3 fruit fly cellular contexts compared by ENCODE assay signal in genomic region chr2L:12471937-12472336, dm6.
TF ChIP-seq lines count a peak whose summit lies in the region.

No protein-coding gene starts in this region.

- no peak for TF ChIP-seq CTCF in whole organism, embryonic (GFP tag; optimal IDR thresholded peaks at IDR 0.05; lab: Kevin White, UChicago)

TF ChIP-seq in whole organism, embryonic, 481 proteins besides CTCF, POLR2A, EP300 and RAD21:
- TF ChIP-seq nom (GFP tag; optimal IDR thresholded peaks at IDR 0.05; lab: Kevin White, UChicago) (peak; percentile 0), CG10267 (tag; optimal IDR thresholded peaks at IDR 0.05; lab: Kevin White, UChicago) (no peak), Fer2 (tag; optimal IDR thresholded peaks at IDR 0.05; lab: Kevin White, UChicago) (no peak), CG32532 (GFP tag; IDR thresholded peaks at IDR 0.05; lab: Robert Waterston, UW) (no peak), danr (GFP tag; IDR thresholded peaks at IDR 0.05; lab: Robert Waterston, UW) (no peak), gcm2 (GFP tag; optimal IDR thresholded peaks at IDR 0.05; lab: Kevin White, UChicago) (no peak), Drgx (GFP tag; IDR thresholded peaks at IDR 0.05; lab: Robert Waterston, UW) (peak; percentile 52)

TF ChIP-seq in whole organism, prepupa, 60 proteins besides CTCF, POLR2A, EP300 and RAD21:
- TF ChIP-seq CG6276 (GFP tag; optimal IDR thresholded peaks at IDR 0.05; lab: Kevin White, UChicago): peak; percentile 39
- 0 out of 3 replicates have a peak, but pooled peaks have one; percentile 6 for TF ChIP-seq CG6163 (GFP tag; IDR thresholded peaks at IDR 0.05; lab: Robert Waterston, UW)
- no peak for TF ChIP-seq svp (GFP tag; lab: Kevin White, UChicago)
- TF ChIP-seq eg (GFP tag; IDR thresholded peaks at IDR 0.05; lab: Robert Waterston, UW): peak; percentile 83
- peak; percentile 62; the same call in 2 of the 3 replicates for TF ChIP-seq CG8119 (GFP tag; IDR thresholded peaks at IDR 0.05; lab: Robert Waterston, UW)
- TF ChIP-seq Lpt (GFP tag; optimal IDR thresholded peaks at IDR 0.05; lab: Kevin White, UChicago): peak; percentile 36

TF ChIP-seq in whole organism, pupa, 21 proteins besides CTCF, POLR2A, EP300 and RAD21:
- TF ChIP-seq CG32121 (GFP tag; IDR thresholded peaks at IDR 0.05; lab: Robert Waterston, UW) (peak; percentile 47), CG12605 (GFP tag; IDR thresholded peaks at IDR 0.05; lab: Robert Waterston, UW) (peak; percentile 61), Ets98B (GFP tag; IDR thresholded peaks at IDR 0.05; lab: Robert Waterston, UW) (peak; percentile 56; the same call in 1 of the 2 replicates), CG10348 (GFP tag; IDR thresholded peaks at IDR 0.05; lab: Robert Waterston, UW) (no peak), CG4496 (GFP tag; IDR thresholded peaks at IDR 0.05; lab: Robert Waterston, UW) (peak; percentile 63; the same call in 2 of the 3 replicates), CG8159 (tag; optimal IDR thresholded peaks at IDR 0.05; lab: Kevin White, UChicago) (no peak), CG15710 (tag; optimal IDR thresholded peaks at IDR 0.05; lab: Kevin White, UChicago) (no peak), rn (GFP tag; IDR thresholded peaks at IDR 0.05; lab: Robert Waterston, UW) (no peak)

Comparison
In these comparisons a context has a peak if more than half of its experiments do, and no peak if none do; other contexts are left out.
1. Of the 7 proteins assayed by ChIP-seq in both whole organism, embryonic and whole organism, prepupa: peak only in whole organism, embryonic: none; only in whole organism, prepupa: Lpt; in both: none; in neither: 6.